Worm (Caenorhabditis elegans) whole organism, L1 larva: ENCODE data around the gene Y17D7B.3.

Source experiments
- ces-1 ChIP-seq: fragments of 150-350 bp; optimal IDR thresholded peaks from 2 replicates; lab custom pipeline; 2014; ENCODE audit warnings: missing biosample characterization, missing genetic modification reagents, missing genetic modification characterization
- isw-1 ChIP-seq: fragments of 200-800 bp; sonication (Bioruptor generic); IDR thresholded peaks from 2 replicates; pipeline ENCODE4 v1.3.6; 2022; ENCODE audit warnings: missing genetic modification characterization, missing compliant biosample characterization
- lin-13 ChIP-seq: fragments of 150-350 bp; optimal IDR thresholded peaks from 2 replicates; lab custom pipeline; 2014; ENCODE audit warnings: missing biosample characterization, missing genetic modification reagents, missing genetic modification characterization
- lsy-2 ChIP-seq, 2 experiments: fragments of 150-350 bp; optimal IDR thresholded peaks; 2 replicates each; lab custom pipeline; 2014; ENCODE audit warnings: missing biosample characterization in 2 of 2, missing genetic modification characterization in 2 of 2
- tbx-2 ChIP-seq: sonication (generic microtip); optimal IDR thresholded peaks from 2 replicates; lab custom pipeline; 2016; ENCODE audit warnings: missing genetic modification characterization, missing compliant biosample characterization
- ztf-11 ChIP-seq, 2 experiments: sonication (generic microtip); optimal IDR thresholded peaks; 2 replicates each; lab custom pipeline; 2016 to 2017; ENCODE audit warnings: missing genetic modification characterization in 2 of 2, missing biosample characterization in 1 of 2, missing compliant biosample characterization in 1 of 2

- TF ChIP-seq ces-1 (no peak), isw-1 (GFP tag; lab: Robert Waterston, UW) (no peak), lin-13 (GFP tag; lab: Kevin White, UChicago) (no peak), ztf-11 (tag; optimal IDR thresholded peaks at IDR 0.05; lab: Kevin White, UChicago) (no peak), lsy-2 (tag; optimal IDR thresholded peaks at IDR 0.05; lab: Kevin White, UChicago) (no peak), tbx-2 (tag; lab: Kevin White, UChicago) (no peak)
These were observed 35.0 kb upstream of the Y17D7B.3 start for ce11 chrV:18821569-18821968.
